Worm (Caenorhabditis elegans) whole organism, midembryonic: ENCODE data around the gene F10C2.5.

Experiments
- T22C8.4 ChIP-seq: fragments of 200-800 bp; sonication (Bioruptor generic); IDR thresholded peaks from 2 replicates; pipeline ENCODE4 v1.3.6; 2022; ENCODE audit warnings: missing genetic modification characterization, missing compliant biosample characterization
- cog-1 ChIP-seq: sonication (generic microtip); optimal IDR thresholded peaks from 2 replicates; lab custom pipeline; 2016; ENCODE audit warnings: missing genetic modification characterization, missing compliant biosample characterization
- flt-1 ChIP-seq: fragments of 200-800 bp; sonication (Bioruptor generic); IDR thresholded peaks from 2 replicates; pipeline ENCODE4 v1.3.6; 2022; ENCODE audit warnings: missing genetic modification characterization, missing compliant biosample characterization
- med-1 ChIP-seq: sonication (generic microtip); optimal IDR thresholded peaks from 2 replicates; lab custom pipeline; 2017; ENCODE audit warnings: missing genetic modification characterization, mild to moderate bottlenecking, missing compliant biosample characterization, antibody characterized with exemption, missing genetic modification reagents; ENCODE audit not compliant: insufficient read depth
- ref-1 ChIP-seq: fragments of 200-800 bp; sonication (Bioruptor generic); conservative IDR thresholded peaks from 2 replicates; pipeline ENCODE4 v1.3.6; 2022; ENCODE audit warnings: missing genetic modification reagents, missing genetic modification characterization, missing compliant biosample characterization
- tab-1 ChIP-seq: fragments of 200-800 bp; sonication (Bioruptor generic); IDR thresholded peaks from 2 replicates; pipeline ENCODE4 v1.3.6; 2022; ENCODE audit warnings: missing genetic modification characterization, missing compliant biosample characterization
- ztf-23 ChIP-seq: fragments of 200-800 bp; sonication (Bioruptor generic); IDR thresholded peaks from 2 replicates; pipeline ENCODE4 v1.3.6; 2022; ENCODE audit warnings: missing genetic modification reagents, missing genetic modification characterization, missing compliant biosample characterization

- TF ChIP-seq ref-1, result no peak
- TF ChIP-seq tab-1 (GFP tag; lab: Robert Waterston, UW), result no peak
- TF ChIP-seq med-1 (GFP tag; lab: Kevin White, UChicago), result no peak
- TF ChIP-seq cog-1 (tag; lab: Kevin White, UChicago), result no peak
- TF ChIP-seq flt-1 (GFP tag; lab: Robert Waterston, UW), result no peak
- no peak for TF ChIP-seq ztf-23 (GFP tag; lab: Robert Waterston, UW)
- TF ChIP-seq T22C8.4, result no peak
These were observed 52.9 kb downstream of the F10C2.5 start, which contains the start of gene nhr-209 for ce11 chrV:12098123-12098522.
